Fruit fly (Drosophila melanogaster): ENCODE measurements around the gene ND-B14.5AL.

DNA sequence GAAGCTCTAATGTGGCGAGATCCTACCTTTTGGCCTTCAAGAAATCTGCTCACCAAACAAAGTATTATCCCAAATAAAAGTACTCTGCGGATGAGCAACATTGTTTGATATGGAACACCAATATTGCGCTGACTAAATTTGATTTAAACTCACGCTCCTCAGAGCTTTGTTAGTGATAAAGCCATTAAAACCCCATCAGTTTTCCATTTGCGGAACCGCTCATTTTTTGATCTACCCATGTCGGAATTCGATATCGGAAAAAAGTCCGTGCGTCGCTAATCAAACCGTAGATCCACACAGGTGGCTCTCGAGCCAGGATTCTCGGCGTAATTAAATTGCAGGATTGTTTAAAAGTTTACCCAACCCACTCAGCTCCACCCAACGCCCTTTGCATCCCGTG lies 46.3 kb downstream of the ND-B14.5AL start, which contains the start of gene CG33772:
- no peak for TF ChIP-seq Sox15 (GFP tag; optimal IDR thresholded peaks at IDR 0.05)
- no peak for TF ChIP-seq esn (GFP tag; optimal IDR thresholded peaks at IDR 0.05)

Measured in whole organism, prepupa.